Worm (Caenorhabditis elegans) whole organism, midembryonic: ENCODE results near the gene srbc-22.

Experiments
- cog-1 ChIP-seq: sonication (generic microtip); optimal IDR thresholded peaks from 2 replicates; lab custom pipeline; 2016; ENCODE audit warnings: missing genetic modification characterization, missing compliant biosample characterization
- flt-1 ChIP-seq: fragments of 200-800 bp; sonication (Bioruptor generic); IDR thresholded peaks from 2 replicates; pipeline ENCODE4 v1.3.6; 2022; ENCODE audit warnings: missing genetic modification characterization, missing compliant biosample characterization
- klf-2 ChIP-seq: fragments of 200-800 bp; sonication (Bioruptor generic); conservative IDR thresholded peaks from 2 replicates; pipeline ENCODE4 v1.3.6; 2022; ENCODE audit warnings: missing genetic modification reagents, missing genetic modification characterization, missing compliant biosample characterization
- med-1 ChIP-seq: sonication (generic microtip); optimal IDR thresholded peaks from 2 replicates; lab custom pipeline; 2017; ENCODE audit warnings: missing genetic modification characterization, mild to moderate bottlenecking, missing compliant biosample characterization, antibody characterized with exemption, missing genetic modification reagents; ENCODE audit not compliant: insufficient read depth
- ztf-29 ChIP-seq: fragments of 200-800 bp; sonication (Bioruptor generic); IDR thresholded peaks from 2 replicates; pipeline ENCODE4 v1.3.6; 2022; ENCODE audit warnings: missing genetic modification reagents, missing genetic modification characterization, missing compliant biosample characterization

- no peak for TF ChIP-seq cog-1 (tag; lab: Kevin White, UChicago)
- TF ChIP-seq med-1 (GFP tag; lab: Kevin White, UChicago): no peak
- no peak for TF ChIP-seq klf-2 (GFP tag; lab: Robert Waterston, UW)
- no peak for TF ChIP-seq flt-1 (GFP tag; lab: Robert Waterston, UW)
- TF ChIP-seq ztf-29: no peak
Measured at ce11 chrV:2166679-2167078, 9.7 kb downstream of the srbc-22 start, which contains the start of gene srbc-19.
